Worm (Caenorhabditis elegans): ENCODE results near the gene D1054.19.
A peak's percentile ranks its signal among the peaks of the same experiment; 100 is the strongest.

Gene D1054.19

DNA sequence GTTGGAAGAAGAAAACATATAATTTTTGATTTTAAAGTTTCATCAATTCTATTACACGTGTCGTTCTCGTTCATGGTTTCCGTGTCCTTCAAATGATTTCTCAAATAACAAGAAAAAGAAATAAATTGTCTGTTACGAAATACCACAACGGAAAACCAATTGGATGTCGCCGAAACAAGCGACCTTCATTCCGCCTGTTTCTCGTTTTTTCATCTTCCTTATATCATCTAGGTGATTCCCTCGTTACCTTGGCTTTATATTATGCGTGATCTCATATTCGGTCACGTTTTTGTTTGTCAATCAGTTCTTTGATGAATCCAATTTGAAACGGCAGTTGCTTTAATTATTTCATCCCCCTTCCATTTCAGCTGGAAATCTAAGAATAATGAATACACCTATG lies 38.5 kb upstream of the D1054.19 start:
- no peak for TF ChIP-seq nhr-77 (tag; optimal IDR thresholded peaks at IDR 0.05)
- TF ChIP-seq sem-4 (tag; optimal IDR thresholded peaks at IDR 0.05) = no peak
- TF ChIP-seq lin-11 (tag; optimal IDR thresholded peaks at IDR 0.05) = no peak
- peak; percentile 48 for TF ChIP-seq blmp-1 (tag; optimal IDR thresholded peaks at IDR 0.05; ENCODE audit: insufficient read depth)
- TF ChIP-seq egl-27 (tag; optimal IDR thresholded peaks at IDR 0.05) = no peak
- TF ChIP-seq nhr-129 (tag; optimal IDR thresholded peaks at IDR 0.05) = peak; percentile 35
- no peak for TF ChIP-seq sma-3 (GFP tag; optimal IDR thresholded peaks at IDR 0.05)
- TF ChIP-seq ztf-11 (tag; optimal IDR thresholded peaks at IDR 0.05) = no peak
- TF ChIP-seq nhr-25 (tag; optimal IDR thresholded peaks at IDR 0.05) = peak; percentile 74
- no peak for TF ChIP-seq unc-39 (tag; optimal IDR thresholded peaks at IDR 0.05)
- TF ChIP-seq sma-9 (GFP tag; optimal IDR thresholded peaks at IDR 0.05) = peak; percentile 0
- no peak for TF ChIP-seq sma-9 (tag; optimal IDR thresholded peaks at IDR 0.05)
- TF ChIP-seq fos-1 (tag; optimal IDR thresholded peaks at IDR 0.05) = no peak

DNA sequence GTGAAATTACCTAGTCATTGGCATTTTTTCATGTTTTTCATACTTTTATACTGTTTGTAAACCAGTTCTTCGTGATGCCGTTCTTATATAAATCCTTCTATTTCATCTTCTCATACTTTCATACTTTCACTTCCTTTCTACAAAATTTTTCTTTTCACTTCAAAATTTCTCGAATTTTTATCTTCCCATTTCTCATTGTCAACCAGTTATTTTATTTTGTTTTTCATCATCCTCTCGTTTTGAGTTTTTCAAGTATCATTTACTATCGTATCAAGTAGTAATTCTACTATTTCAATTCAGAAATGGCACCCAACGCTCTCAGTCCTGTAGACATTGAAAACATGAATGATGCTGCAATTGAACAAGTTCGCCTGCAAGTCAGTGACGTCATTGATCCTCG lies 36.9 kb upstream of the D1054.19 start, which contains the start of gene F28H7.8:
F28H7.8 (plus strand) TSS at position 301 of the 400 bp plus-strand sequence.
- peak; percentile 21 for TF ChIP-seq nhr-25 (tag; optimal IDR thresholded peaks at IDR 0.05)
- TF ChIP-seq skn-1 (tag; optimal IDR thresholded peaks at IDR 0.05) = no peak
- peak; percentile 27 for TF ChIP-seq blmp-1 (tag; optimal IDR thresholded peaks at IDR 0.05; ENCODE audit: insufficient read depth)
- no peak for TF ChIP-seq ztf-1 (GFP tag; conservative IDR thresholded peaks at IDR 0.05)
- TF ChIP-seq mab-5 (tag; optimal IDR thresholded peaks at IDR 0.05) = no peak

DNA sequence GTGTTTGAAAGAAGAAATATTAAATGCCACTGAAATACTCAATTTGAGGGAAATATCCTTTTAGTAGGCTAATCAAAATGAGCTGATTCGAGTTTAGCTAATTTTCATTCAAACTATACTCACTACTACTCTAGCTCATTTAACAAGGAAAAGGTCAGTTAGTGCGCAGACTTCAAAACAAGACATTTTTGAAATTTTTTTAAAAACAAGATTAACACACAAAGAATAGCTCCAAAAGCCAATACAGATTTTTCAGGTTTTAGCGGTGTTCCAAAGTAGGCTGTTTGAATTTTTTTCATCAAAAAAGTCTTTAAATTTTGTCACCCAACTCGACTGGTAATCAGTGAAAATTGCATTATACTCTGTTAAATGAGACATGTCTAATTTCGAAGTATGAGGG lies 34.8 kb upstream of the D1054.19 start:
- TF ChIP-seq R02D3.7 (tag; optimal IDR thresholded peaks at IDR 0.05) (no peak), nhr-25 (tag; optimal IDR thresholded peaks at IDR 0.05) (peak; percentile 31)

DNA sequence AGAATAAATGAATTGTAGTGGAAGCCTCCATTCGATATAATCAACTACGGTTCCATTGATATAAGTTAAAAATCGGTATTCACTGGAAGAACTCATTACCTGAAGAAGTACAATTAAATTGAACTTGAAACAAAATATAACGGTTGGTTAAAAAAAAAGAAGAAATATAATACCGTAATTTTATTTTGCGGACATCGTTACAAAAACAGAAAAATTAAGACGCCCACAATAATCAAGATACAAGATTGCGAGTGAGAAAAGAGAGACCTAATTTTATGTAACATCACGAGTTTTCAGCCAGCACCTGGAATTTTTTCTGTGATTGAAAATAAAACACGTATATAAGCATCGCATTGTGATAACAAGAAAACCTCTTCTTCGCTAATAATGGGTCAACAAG lies 32.9 kb upstream of the D1054.19 start, which contains the start of gene sre-6:
sre-6 (minus strand) TSS at position 101 of the 400 bp plus-strand sequence.
- TF ChIP-seq C34F6.9 (tag; optimal IDR thresholded peaks at IDR 0.05) (no peak), ama-1 (optimal IDR thresholded peaks at IDR 0.05) (no peak), ztf-11 (tag; optimal IDR thresholded peaks at IDR 0.05) (no peak), mdl-1 (tag; optimal IDR thresholded peaks at IDR 0.05) (no peak), lin-11 (tag; optimal IDR thresholded peaks at IDR 0.05) (no peak), fos-1 (tag; optimal IDR thresholded peaks at IDR 0.05) (no peak)

DNA sequence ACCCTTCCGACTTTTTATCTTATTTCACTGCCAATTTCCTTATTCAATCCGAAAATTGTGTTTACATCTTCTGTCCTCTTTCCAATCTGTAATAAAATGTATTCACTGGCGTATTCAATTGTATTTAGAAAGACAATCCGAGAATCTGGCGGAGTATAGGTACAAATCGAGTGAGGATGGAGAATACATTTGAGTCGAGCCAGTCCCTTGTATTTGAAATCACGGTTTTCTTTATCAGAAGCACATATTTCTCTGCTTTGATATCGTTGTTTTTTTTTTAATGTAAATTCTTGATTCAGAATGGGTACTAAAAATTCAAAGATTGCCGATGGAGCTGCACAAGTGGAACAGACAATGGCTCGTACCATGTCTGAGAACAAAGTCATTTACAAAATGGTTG lies 31.5 kb upstream of the D1054.19 start, which contains the start of gene ocr-1:
ocr-1 (plus strand) TSS at position 301 of the 400 bp plus-strand sequence.
- TF ChIP-seq elt-3 (tag; optimal IDR thresholded peaks at IDR 0.05) (no peak), mbf-1 (tag; optimal IDR thresholded peaks at IDR 0.05) (no peak), ama-1 (optimal IDR thresholded peaks at IDR 0.05) (no peak), mab-5 (tag; optimal IDR thresholded peaks at IDR 0.05) (no peak), nhr-21 (tag; optimal IDR thresholded peaks at IDR 0.05) (no peak)

DNA sequence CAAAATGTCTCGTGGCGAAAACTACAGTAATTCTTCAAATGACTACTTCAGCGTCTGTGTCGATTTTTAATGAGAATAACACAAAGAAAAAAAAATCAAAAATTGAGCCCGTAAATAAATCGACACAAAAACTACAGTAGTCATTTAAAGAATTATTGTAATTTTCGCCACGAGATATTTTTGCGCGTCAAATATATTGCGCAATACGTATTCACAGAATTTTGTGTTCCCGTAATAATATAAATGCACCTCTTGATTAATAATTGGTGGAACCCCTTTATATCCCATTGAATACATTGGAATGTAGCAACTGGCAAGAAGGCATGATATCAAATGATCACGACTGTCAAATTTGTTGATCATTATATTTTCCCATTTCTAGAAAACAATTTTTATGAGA lies 26.7 kb upstream of the D1054.19 start:
- no peak for TF ChIP-seq nhr-21 (tag; optimal IDR thresholded peaks at IDR 0.05)
- no peak for TF ChIP-seq sma-9 (GFP tag; optimal IDR thresholded peaks at IDR 0.05)
- TF ChIP-seq sma-9 (tag; optimal IDR thresholded peaks at IDR 0.05) = no peak
- no peak for TF ChIP-seq nhr-129 (tag; optimal IDR thresholded peaks at IDR 0.05)

DNA sequence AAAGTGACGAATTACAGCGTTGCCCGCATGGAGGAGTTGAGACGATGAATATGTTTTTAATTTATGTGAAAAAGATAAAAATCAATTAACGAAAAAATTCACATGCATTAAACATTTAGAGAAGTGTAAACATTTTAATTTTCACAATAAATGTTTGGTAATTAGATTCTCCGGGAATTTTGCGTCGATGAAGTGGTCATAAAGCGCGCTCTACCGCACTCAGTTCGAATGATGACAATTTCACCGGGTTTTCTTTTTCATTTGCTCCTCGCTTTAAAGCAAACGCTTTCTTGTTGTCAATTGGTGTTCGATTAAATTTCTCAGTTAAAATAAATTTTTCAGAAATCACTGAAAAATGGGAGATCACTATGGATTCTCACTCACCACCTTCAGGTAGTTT lies 25.6 kb upstream of the D1054.19 start, which contains the start of the genes D1054.1 and pas-2:
D1054.1 (minus strand) TSS at position 192 of the 400 bp plus-strand sequence.
pas-2 (plus strand) TSS at position 343 of the 400 bp plus-strand sequence.
- TF ChIP-seq lsy-2 (tag; optimal IDR thresholded peaks at IDR 0.05) (peak in 1 of 2 experiments; percentile 36), fos-1 (tag; optimal IDR thresholded peaks at IDR 0.05) (no peak), C34F6.9 (tag; optimal IDR thresholded peaks at IDR 0.05) (peak; percentile 50), nhr-10 (tag; optimal IDR thresholded peaks at IDR 0.05) (no peak), skn-1 (tag; optimal IDR thresholded peaks at IDR 0.05) (peak; percentile 81), crh-2 (tag; optimal IDR thresholded peaks at IDR 0.05) (peak; percentile 24), R02D3.7 (tag; optimal IDR thresholded peaks at IDR 0.05) (no peak)

DNA sequence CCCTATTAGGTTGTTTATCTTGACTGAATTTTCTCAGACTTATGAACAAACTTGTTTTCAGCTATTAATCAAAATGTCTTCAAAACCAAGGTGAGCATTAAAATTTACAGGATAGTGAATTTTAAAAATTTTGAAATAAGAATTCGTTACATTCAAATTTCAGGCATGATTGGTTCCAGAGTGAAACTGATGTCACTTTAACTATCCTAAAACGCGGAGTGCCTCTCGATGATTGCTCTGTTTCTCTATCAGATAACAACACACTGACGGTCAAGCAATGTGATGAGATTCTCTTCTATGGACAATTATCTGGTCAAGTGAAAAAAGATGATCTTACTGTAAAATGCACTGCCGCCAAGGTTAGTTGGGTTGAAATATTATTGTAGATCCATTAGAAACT lies 24.2 kb upstream of the D1054.19 start, which contains the start of gene D1054.3:
D1054.3 (plus strand) TSS at position 62 of the 400 bp plus-strand sequence.
- TF ChIP-seq ceh-16 (tag; optimal IDR thresholded peaks at IDR 0.05) (no peak), R02D3.7 (tag; optimal IDR thresholded peaks at IDR 0.05) (no peak), mab-5 (tag; optimal IDR thresholded peaks at IDR 0.05) (no peak), nhr-77 (tag; optimal IDR thresholded peaks at IDR 0.05) (no peak), nhr-23 (tag; optimal IDR thresholded peaks at IDR 0.05) (no peak), nhr-25 (tag; optimal IDR thresholded peaks at IDR 0.05) (no peak), zag-1 (tag; optimal IDR thresholded peaks at IDR 0.05) (no peak), sma-9 (GFP tag; optimal IDR thresholded peaks at IDR 0.05) (no peak), sma-9 (tag; optimal IDR thresholded peaks at IDR 0.05) (no peak), ZK546.5 (tag; optimal IDR thresholded peaks at IDR 0.05) (no peak), snpc-4 (tag; optimal IDR thresholded peaks at IDR 0.05) (no peak), gmeb-1 (tag; optimal IDR thresholded peaks at IDR 0.05) (no peak), crh-2 (tag; optimal IDR thresholded peaks at IDR 0.05) (no peak), lin-11 (tag; optimal IDR thresholded peaks at IDR 0.05) (no peak), C34F6.9 (tag; optimal IDR thresholded peaks at IDR 0.05) (no peak)

All from whole organism, L2 larva.